Worm (Caenorhabditis elegans) whole organism, young adult: ENCODE data around the gene T04C10.3.

Experiments
- D2030.7 ChIP-seq: fragments of 200-800 bp; sonication (Bioruptor generic); IDR thresholded peaks from 2 replicates; pipeline ENCODE4 v1.3.6; 2022; ENCODE audit warnings: missing genetic modification reagents, missing genetic modification characterization, missing compliant biosample characterization
- F10E7.11 ChIP-seq: sonication (generic microtip); optimal IDR thresholded peaks from 2 replicates; lab custom pipeline; 2017; ENCODE audit warnings: mild to moderate bottlenecking, missing genetic modification characterization, moderate library complexity, missing compliant biosample characterization
- F22D6.2 ChIP-seq: sonication (generic microtip); optimal IDR thresholded peaks from 2 replicates; lab custom pipeline; 2016; ENCODE audit warnings: mild to moderate bottlenecking, missing genetic modification characterization, missing compliant biosample characterization
- F23B12.7 ChIP-seq: sonication (generic microtip); optimal IDR thresholded peaks from 2 replicates; lab custom pipeline; 2017; ENCODE audit warnings: missing genetic modification characterization, mild to moderate bottlenecking, missing compliant biosample characterization, antibody characterized with exemption, moderate library complexity; ENCODE audit not compliant: insufficient read depth
- Y56A3A.18 ChIP-seq: fragments of 200-800 bp; sonication (Bioruptor generic); IDR thresholded peaks from 2 replicates; pipeline ENCODE4 v1.3.6; 2022; ENCODE audit warnings: missing genetic modification reagents, missing genetic modification characterization, missing compliant biosample characterization
- Y79H2A.3 ChIP-seq: fragments of 200-800 bp; sonication (Bioruptor generic); conservative IDR thresholded peaks from 2 replicates; pipeline ENCODE4 v1.3.6; 2022; ENCODE audit warnings: missing genetic modification reagents, missing genetic modification characterization, missing compliant biosample characterization
- ZK185.1 ChIP-seq: sonication (generic microtip); optimal IDR thresholded peaks from 2 replicates; lab custom pipeline; 2016; ENCODE audit warnings: mild to moderate bottlenecking, missing genetic modification characterization, missing compliant biosample characterization; ENCODE audit not compliant: poor library complexity, severe bottlenecking
- ama-1 ChIP-seq, 3 experiments: fragments of 150-350 bp in 1 of 3; sonication (generic microtip) in 2 of 3; optimal IDR thresholded peaks; 2 replicates each; lab custom pipeline; 2014 to 2018; ENCODE audit warnings: missing biosample characterization in 2 of 3, missing genetic modification characterization in 2 of 3, missing genetic modification reagents in 2 of 3
- atf-7 ChIP-seq: sonication (generic microtip); optimal IDR thresholded peaks from 2 replicates; lab custom pipeline; 2017; ENCODE audit warnings: mild to moderate bottlenecking, missing genetic modification characterization, missing compliant biosample characterization
- attf-6 ChIP-seq: fragments of 200-800 bp; sonication (Bioruptor generic); IDR thresholded peaks from 2 replicates; pipeline ENCODE4 v1.3.6; 2022; ENCODE audit warnings: missing genetic modification reagents, missing genetic modification characterization, missing compliant biosample characterization
- bed-1 ChIP-seq: fragments of 200-800 bp; sonication (Bioruptor generic); IDR thresholded peaks from 2 replicates; pipeline ENCODE4 v1.3.6; 2022; ENCODE audit warnings: missing genetic modification reagents, missing genetic modification characterization, missing compliant biosample characterization
- ccch-3 ChIP-seq: fragments of 200-800 bp; sonication (Bioruptor generic); optimal IDR thresholded peaks from 2 replicates; lab custom pipeline; 2018; ENCODE audit warnings: mild to moderate bottlenecking, missing genetic modification characterization, missing compliant biosample characterization
- cebp-1 ChIP-seq, 2 experiments: fragments of 200-800 bp in 1 of 2; sonication (Bioruptor generic) in 1 of 2; sonication (generic microtip) in 1 of 2; IDR thresholded peaks in 1 of 2; optimal IDR thresholded peaks in 1 of 2; 2 replicates each; pipeline versions ENCODE4 v1.3.6 to Lab custom; 2017 to 2022; ENCODE audit warnings: missing compliant biosample characterization in 2 of 2, missing genetic modification characterization in 2 of 2, mild to moderate bottlenecking in 1 of 2, missing genetic modification reagents in 1 of 2, moderate library complexity in 1 of 2
- cebp-2 ChIP-seq: fragments of 200-800 bp; sonication (Bioruptor generic); IDR thresholded peaks from 2 replicates; pipeline ENCODE4 v1.3.6; 2022; ENCODE audit warnings: missing genetic modification characterization, missing compliant biosample characterization
- ceh-27 ChIP-seq: fragments of 200-800 bp; sonication (Bioruptor generic); optimal IDR thresholded peaks from 2 replicates; lab custom pipeline; 2018; ENCODE audit warnings: mild to moderate bottlenecking, missing genetic modification characterization, moderate library complexity, missing compliant biosample characterization
- chd-7 ChIP-seq: sonication (generic microtip); optimal IDR thresholded peaks from 2 replicates; lab custom pipeline; 2016; ENCODE audit warnings: mild to moderate bottlenecking, missing genetic modification characterization, moderate library complexity, missing compliant biosample characterization
- dox-1 ChIP-seq: fragments of 200-800 bp; sonication (Bioruptor generic); IDR thresholded peaks from 2 replicates; pipeline ENCODE4 v1.3.6; 2022; ENCODE audit warnings: missing genetic modification reagents, missing genetic modification characterization, missing compliant biosample characterization
- dpl-1 ChIP-seq: fragments of 150-350 bp; optimal IDR thresholded peaks from 2 replicates; lab custom pipeline; 2014; ENCODE audit warnings: missing biosample characterization, missing genetic modification reagents, missing genetic modification characterization
- egl-18 ChIP-seq: fragments of 200-800 bp; sonication (Bioruptor generic); IDR thresholded peaks from 2 replicates; pipeline ENCODE4 v1.3.6; 2022; ENCODE audit warnings: missing genetic modification reagents, missing genetic modification characterization, missing compliant biosample characterization
- egl-44 ChIP-seq: fragments of 200-800 bp; sonication (Bioruptor generic); IDR thresholded peaks from 2 replicates; pipeline ENCODE4 v1.3.6; 2022; ENCODE audit warnings: missing genetic modification reagents, missing genetic modification characterization, missing compliant biosample characterization
- ekl-4 ChIP-seq: fragments of 200-800 bp; sonication (Bioruptor generic); IDR thresholded peaks from 2 replicates; pipeline ENCODE4 v1.3.6; 2022; ENCODE audit warnings: missing genetic modification reagents, missing genetic modification characterization, missing compliant biosample characterization
- ets-4 ChIP-seq: fragments of 200-800 bp; sonication (Bioruptor generic); optimal IDR thresholded peaks from 2 replicates; lab custom pipeline; 2018; ENCODE audit warnings: mild to moderate bottlenecking, missing genetic modification characterization, missing compliant biosample characterization
- fkh-3 ChIP-seq: sonication (generic microtip); optimal IDR thresholded peaks from 2 replicates; lab custom pipeline; 2016; ENCODE audit warnings: mild to moderate bottlenecking, missing genetic modification characterization, missing compliant biosample characterization
- gei-17 ChIP-seq: fragments of 200-800 bp; sonication (Bioruptor generic); optimal IDR thresholded peaks from 2 replicates; lab custom pipeline; 2018; ENCODE audit warnings: mild to moderate bottlenecking, missing genetic modification characterization, missing compliant biosample characterization
- hmg-20 ChIP-seq: fragments of 200-800 bp; sonication (Bioruptor generic); IDR thresholded peaks from 2 replicates; pipeline ENCODE4 v1.3.6; 2022; ENCODE audit warnings: missing genetic modification reagents, missing genetic modification characterization, missing compliant biosample characterization
- hrde-1 ChIP-seq: sonication (generic microtip); optimal IDR thresholded peaks from 2 replicates; lab custom pipeline; 2016; ENCODE audit warnings: missing genetic modification characterization, mild to moderate bottlenecking, missing compliant biosample characterization, moderate library complexity, missing genotype, missing genetic modification reagents, borderline replicate concordance
- lag-1 ChIP-seq: fragments of 200-800 bp; sonication (Bioruptor generic); IDR thresholded peaks from 2 replicates; pipeline ENCODE4 v1.3.6; 2022; ENCODE audit warnings: missing genetic modification reagents, missing genetic modification characterization, missing compliant biosample characterization
- let-607 ChIP-seq, 2 experiments: fragments of 200-800 bp in 1 of 2; sonication (Bioruptor generic) in 1 of 2; sonication (generic microtip) in 1 of 2; optimal IDR thresholded peaks; 2 replicates each; lab custom pipeline; 2016 to 2018; ENCODE audit warnings: mild to moderate bottlenecking in 2 of 2, missing compliant biosample characterization in 2 of 2, missing genetic modification characterization in 2 of 2, moderate library complexity in 2 of 2, missing genotype in 1 of 2
- lin-40 ChIP-seq: sonication (generic microtip); optimal IDR thresholded peaks from 2 replicates; lab custom pipeline; 2016; ENCODE audit warnings: missing genetic modification characterization, mild to moderate bottlenecking, missing compliant biosample characterization, missing genotype, missing genetic modification reagents
- lsl-1 ChIP-seq: fragments of 200-800 bp; sonication (Bioruptor generic); optimal IDR thresholded peaks from 2 replicates; lab custom pipeline; 2018; ENCODE audit warnings: mild to moderate bottlenecking, missing genetic modification characterization, moderate library complexity, missing compliant biosample characterization
- lsy-27 ChIP-seq: sonication (generic microtip); optimal IDR thresholded peaks from 2 replicates; lab custom pipeline; 2017; ENCODE audit warnings: missing genetic modification characterization, mild to moderate bottlenecking, missing compliant biosample characterization, antibody characterized with exemption, missing genotype, borderline replicate concordance; ENCODE audit not compliant: insufficient read depth
- madf-10 ChIP-seq: sonication (generic microtip); optimal IDR thresholded peaks from 2 replicates; lab custom pipeline; 2016; ENCODE audit warnings: mild to moderate bottlenecking, missing genetic modification characterization, missing compliant biosample characterization
- mxl-1 ChIP-seq: sonication (generic microtip); optimal IDR thresholded peaks from 2 replicates; lab custom pipeline; 2016; ENCODE audit warnings: missing genetic modification characterization, missing compliant biosample characterization
- nhr-120 ChIP-seq: fragments of 200-800 bp; sonication (Bioruptor generic); IDR thresholded peaks from 2 replicates; pipeline ENCODE4 v1.3.6; 2022; ENCODE audit warnings: missing genetic modification characterization, missing compliant biosample characterization
- nhr-80 ChIP-seq: sonication (generic microtip); optimal IDR thresholded peaks from 2 replicates; lab custom pipeline; 2016; ENCODE audit warnings: missing genetic modification characterization, missing compliant biosample characterization
- nhr-90 ChIP-seq: sonication (generic microtip); optimal IDR thresholded peaks from 2 replicates; lab custom pipeline; 2016; ENCODE audit warnings: missing genotype, mild to moderate bottlenecking, missing genetic modification characterization, missing compliant biosample characterization
- snpc-1.3 ChIP-seq: sonication (generic microtip); optimal IDR thresholded peaks from 2 replicates; lab custom pipeline; 2017; ENCODE audit warnings: missing genetic modification characterization, mild to moderate bottlenecking, missing compliant biosample characterization, antibody characterized with exemption, moderate library complexity, missing genotype, missing genetic modification reagents; ENCODE audit not compliant: insufficient read depth
- sptf-2 ChIP-seq: fragments of 200-800 bp; sonication (Bioruptor generic); optimal IDR thresholded peaks from 2 replicates; lab custom pipeline; 2018; ENCODE audit warnings: mild to moderate bottlenecking, missing genetic modification characterization, missing compliant biosample characterization
- tlf-1 ChIP-seq: fragments of 200-800 bp; sonication (Bioruptor generic); optimal IDR thresholded peaks from 2 replicates; lab custom pipeline; 2018; ENCODE audit warnings: mild to moderate bottlenecking, missing genetic modification characterization, missing compliant biosample characterization
- unc-62 ChIP-seq: fragments of 150-350 bp; optimal IDR thresholded peaks from 2 replicates; lab custom pipeline; 2014; ENCODE audit warnings: missing biosample characterization, missing genetic modification reagents, missing genetic modification characterization
- zfh-2 ChIP-seq: fragments of 200-800 bp; sonication (Bioruptor generic); conservative IDR thresholded peaks from 2 replicates; pipeline ENCODE4 v1.3.6; 2022; ENCODE audit warnings: missing genetic modification reagents, missing genetic modification characterization, missing compliant biosample characterization
- ztf-22 ChIP-seq: fragments of 200-800 bp; sonication (Bioruptor generic); optimal IDR thresholded peaks from 2 replicates; lab custom pipeline; 2018; ENCODE audit warnings: mild to moderate bottlenecking, missing genetic modification characterization, moderate library complexity, missing compliant biosample characterization
- ztf-25 ChIP-seq: fragments of 200-800 bp; sonication (Bioruptor generic); IDR thresholded peaks from 2 replicates; pipeline ENCODE4 v1.3.6; 2022; ENCODE audit warnings: missing genetic modification reagents, missing genetic modification characterization, missing compliant biosample characterization
- ztf-28 ChIP-seq: fragments of 200-800 bp; sonication (Bioruptor generic); IDR thresholded peaks from 2 replicates; pipeline ENCODE4 v1.3.6; 2022; ENCODE audit warnings: missing genetic modification reagents, missing genetic modification characterization, missing compliant biosample characterization

The T04C10.3 gene

DNA sequence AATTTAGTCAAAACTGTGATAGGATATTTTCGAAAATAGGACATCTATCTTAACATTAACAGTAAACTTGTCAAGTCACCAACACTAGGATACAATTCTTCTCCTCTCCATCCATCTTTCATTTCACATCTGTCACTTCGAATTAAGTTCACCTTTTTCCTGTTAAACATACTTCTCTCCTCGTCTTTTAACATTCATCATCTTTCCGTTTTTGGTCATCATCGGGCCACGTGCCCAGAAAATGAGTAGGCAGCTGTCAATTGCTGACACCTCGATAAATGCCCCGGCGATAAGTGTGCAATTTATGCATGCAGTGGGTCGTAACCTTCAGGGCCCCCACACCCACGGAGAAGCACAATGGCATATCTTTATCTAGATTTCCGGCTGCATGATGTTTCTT is 32.0 kb upstream of the T04C10.3 start:
- TF ChIP-seq snpc-1.3 (tag; lab: Kevin White, UChicago) (no peak), ztf-28 (GFP tag; lab: Robert Waterston, UW) (no peak), ceh-27 (GFP tag; lab: Kevin White, UChicago) (no peak), unc-62 (GFP tag; lab: Kevin White, UChicago) (peak; percentile 57), ekl-4 (GFP tag; lab: Robert Waterston, UW) (no peak), let-607 (tag; optimal IDR thresholded peaks at IDR 0.05; lab: Kevin White, UChicago) (peak; percentile 18 to 92), ama-1 (optimal IDR thresholded peaks at IDR 0.05; lab: Kevin White, UChicago) (no peak), ama-1 (GFP tag; optimal IDR thresholded peaks at IDR 0.05; lab: Kevin White, UChicago) (no peak), bed-1 (GFP tag; lab: Robert Waterston, UW) (no peak), tlf-1 (no peak), zfh-2 (GFP tag; lab: Robert Waterston, UW) (no peak), nhr-120 (GFP tag; lab: Robert Waterston, UW) (no peak), dpl-1 (no peak), lsy-27 (tag; lab: Kevin White, UChicago) (no peak), hrde-1 (tag; lab: Kevin White, UChicago) (no peak), nhr-90 (peak; percentile 18), ZK185.1 (tag; lab: Kevin White, UChicago) (no peak), F23B12.7 (tag; lab: Kevin White, UChicago) (no peak), egl-44 (GFP tag; lab: Robert Waterston, UW) (no peak), atf-7 (tag; lab: Kevin White, UChicago) (peak; percentile 71), sptf-2 (GFP tag; lab: Kevin White, UChicago) (no peak), cebp-2 (GFP tag; lab: Robert Waterston, UW) (no peak), Y56A3A.18 (GFP tag; lab: Robert Waterston, UW) (no peak), nhr-80 (tag; lab: Kevin White, UChicago) (peak; percentile 78), ztf-25 (no peak), Y79H2A.3 (GFP tag; lab: Robert Waterston, UW) (no peak), egl-18 (GFP tag; lab: Robert Waterston, UW) (no peak), dox-1 (GFP tag; lab: Robert Waterston, UW) (peak; percentile 38; the same call in 1 of the 2 replicates), attf-6 (no peak), hmg-20 (GFP tag; lab: Robert Waterston, UW) (no peak), lag-1 (GFP tag; lab: Robert Waterston, UW) (no peak), D2030.7 (no peak), F10E7.11 (tag; lab: Kevin White, UChicago) (no peak)
- TF ChIP-seq, all 124 proteins: peak for 6

DNA sequence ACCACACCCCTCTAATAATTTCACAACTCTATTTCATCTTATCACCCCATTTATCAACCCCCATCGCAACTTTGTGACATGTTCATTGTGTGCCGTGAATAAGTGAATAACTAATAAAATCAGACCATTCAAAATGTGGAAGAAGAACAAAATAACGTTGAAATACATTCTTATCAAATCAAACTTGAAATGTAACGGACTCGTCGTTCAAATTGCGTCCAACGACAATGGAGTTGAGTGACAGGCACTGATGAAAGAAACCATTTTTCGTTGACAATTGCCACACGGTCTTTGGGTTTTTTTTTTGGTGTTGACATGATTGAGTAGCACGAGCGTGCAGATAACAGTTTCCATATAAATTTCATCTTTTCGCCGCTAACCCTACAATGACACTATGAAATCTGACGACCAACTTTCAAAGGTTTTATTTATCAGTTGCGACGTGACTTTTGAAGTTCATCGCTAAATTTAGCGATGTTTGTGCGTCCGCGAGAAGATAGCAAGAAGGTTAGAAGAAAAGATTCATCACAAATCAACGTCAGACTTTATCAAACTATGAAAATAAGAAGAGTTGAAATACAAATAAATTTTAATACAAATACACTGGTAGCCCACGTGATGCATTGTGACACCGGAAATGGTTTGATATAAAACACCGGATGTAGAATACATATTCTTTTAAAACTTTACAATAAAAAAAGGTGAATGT is 28.6 kb upstream of the T04C10.3 start:
- TF ChIP-seq nhr-80 (tag; lab: Kevin White, UChicago) (peak; percentile 99), F22D6.2 (tag; lab: Kevin White, UChicago) (peak; percentile 20), lin-40 (tag; lab: Kevin White, UChicago) (peak; percentile 70), chd-7 (tag; lab: Kevin White, UChicago) (peak; percentile 22), ccch-3 (no peak), dox-1 (GFP tag; lab: Robert Waterston, UW) (peak; percentile 43), ekl-4 (GFP tag; lab: Robert Waterston, UW) (no peak), lsl-1 (no peak), fkh-3 (tag; lab: Kevin White, UChicago) (no peak), zfh-2 (GFP tag; lab: Robert Waterston, UW) (no peak), ztf-22 (GFP tag; lab: Kevin White, UChicago) (peak; percentile 54), F23B12.7 (tag; lab: Kevin White, UChicago) (no peak), madf-10 (peak; percentile 66), let-607 (tag; optimal IDR thresholded peaks at IDR 0.05; lab: Kevin White, UChicago) (peak; percentile 71 to 89), atf-7 (tag; lab: Kevin White, UChicago) (peak; percentile 82), egl-44 (GFP tag; lab: Robert Waterston, UW) (0 out of 2 replicates have a peak, but pooled peaks have one; percentile 32), ets-4 (peak; percentile 71), gei-17 (GFP tag; lab: Kevin White, UChicago) (no peak), cebp-1 (GFP tag; IDR thresholded peaks at IDR 0.05; lab: Robert Waterston, UW) (peak; percentile 7; the same call in 1 of the 2 replicates), cebp-1 (tag; optimal IDR thresholded peaks at IDR 0.05; lab: Kevin White, UChicago) (peak; percentile 62), mxl-1 (tag; lab: Kevin White, UChicago) (no peak)
